Worm (Caenorhabditis elegans): ENCODE data around the gene dlc-3.
A peak's percentile ranks its signal among the peaks of the same experiment; 100 is the strongest.
"Not testable (repeated sequence)": the region's sequence is repeated elsewhere in the genome, so short reads cannot be mapped to it uniquely, and the experiment has no call there.

Gene dlc-3

ce11 chrIV:16480888-16481287 lies 48.9 kb downstream of the dlc-3 start, which contains the start of gene Y51H4A.938:
Y51H4A.938 (plus strand) TSS chrIV:16481188.
- TF ChIP-seq hlh-12, pha-4, F57C9.4 (tag; optimal IDR thresholded peaks at IDR 0.05): not testable (repeated sequence)

ce11 chrIV:16482143-16482542 lies 50.1 kb downstream of the dlc-3 start:
- peak; percentile 12 for TF ChIP-seq him-1 (tag; optimal IDR thresholded peaks at IDR 0.05)
- TF ChIP-seq tbp1 (GFP tag; optimal IDR thresholded peaks at IDR 0.05) = peak; percentile 81
- not testable (repeated sequence) for TF ChIP-seq snpc-4 (GFP tag; optimal IDR thresholded peaks at IDR 0.05); rpc-1 (optimal IDR thresholded peaks at IDR 0.05)
- peak in 1 of 4 experiments; percentile 62 for TF ChIP-seq snpc-4 (tag; optimal IDR thresholded peaks at IDR 0.05)
- peak; percentile 91 for TF ChIP-seq attf-6 (GFP tag; IDR thresholded peaks at IDR 0.05)
- TF ChIP-seq K11D2.4 (GFP tag; IDR thresholded peaks at IDR 0.05) = 0 out of 2 replicates have a peak, but pooled peaks have one; percentile 24
- peak; percentile 55 for TF ChIP-seq B0261.1 (tag; optimal IDR thresholded peaks at IDR 0.05)
- TF ChIP-seq hmg-1.2 (GFP tag; IDR thresholded peaks at IDR 0.05) = peak; percentile 54
- peak; percentile 50 for TF ChIP-seq rpc-1 (tag; optimal IDR thresholded peaks at IDR 0.05)

ce11 chrIV:16482790-16483189 lies 50.8 kb downstream of the dlc-3 start:
- TF ChIP-seq lsy-27 (tag; optimal IDR thresholded peaks at IDR 0.05; ENCODE audit: borderline replicate concordance, insufficient read depth) (no peak), F49E8.2 (tag; optimal IDR thresholded peaks at IDR 0.05; ENCODE audit: insufficient read depth) (peak; percentile 25), ceh-40 (GFP tag; IDR thresholded peaks at IDR 0.05) (no peak), ama-1 (optimal IDR thresholded peaks at IDR 0.05) (no peak), ama-1 (GFP tag; optimal IDR thresholded peaks at IDR 0.05) (peak in 1 of 2 experiments; percentile 43), egl-44 (GFP tag; IDR thresholded peaks at IDR 0.05) (0 out of 2 replicates have a peak, but pooled peaks have one; percentile 34), cebp-1 (GFP tag; IDR thresholded peaks at IDR 0.05) (peak; percentile 21; the same call in 1 of the 2 replicates), cebp-1 (tag; optimal IDR thresholded peaks at IDR 0.05) (peak; percentile 40), attf-6 (GFP tag; IDR thresholded peaks at IDR 0.05) (peak; percentile 68), sptf-2 (GFP tag; optimal IDR thresholded peaks at IDR 0.05) (no peak), snpc-4 (GFP tag; optimal IDR thresholded peaks at IDR 0.05) (peak; percentile 17), snpc-4 (tag; optimal IDR thresholded peaks at IDR 0.05) (no peak), K11D2.4 (GFP tag; IDR thresholded peaks at IDR 0.05) (0 out of 2 replicates have a peak, but pooled peaks have one; percentile 10), nhr-80 (tag; optimal IDR thresholded peaks at IDR 0.05) (peak; percentile 13), hmg-1.2 (GFP tag; IDR thresholded peaks at IDR 0.05) (peak; percentile 35; the same call in 1 of the 2 replicates), Y56A3A.18 (GFP tag; IDR thresholded peaks at IDR 0.05) (0 out of 2 replicates have a peak, but pooled peaks have one; percentile 51), sdz-38 (tag; optimal IDR thresholded peaks at IDR 0.05) (no peak), ekl-4 (GFP tag; IDR thresholded peaks at IDR 0.05) (peak; percentile 4; the same call in 1 of the 2 replicates), tlf-1 (GFP tag; optimal IDR thresholded peaks at IDR 0.05) (no peak), athp-1 (tag; optimal IDR thresholded peaks at IDR 0.05) (peak; percentile 50), ccch-3 (GFP tag; optimal IDR thresholded peaks at IDR 0.05) (no peak), pbrm-1 (GFP tag; IDR thresholded peaks at IDR 0.05) (peak; percentile 21), B0336.3 (GFP tag; IDR thresholded peaks at IDR 0.05) (peak; percentile 57; the same call in 1 of the 2 replicates), Y53G8AR.9 (GFP tag; conservative IDR thresholded peaks at IDR 0.05) (no peak), lin-54 (GFP tag; optimal IDR thresholded peaks at IDR 0.05) (peak; percentile 3)
